Worm (Caenorhabditis elegans): ENCODE data around the gene F47G9.4.

The F47G9.4 gene

ce11 chrV:11311013-11311472 lies 10.6 kb downstream of the F47G9.4 start, which contains the start of gene T03F7.7:
T03F7.7 (plus strand) TSS chrV:11311422.
- TF ChIP-seq flt-1 (GFP tag; IDR thresholded peaks at IDR 0.05) (no peak), hnd-1 (tag; optimal IDR thresholded peaks at IDR 0.05) (no peak), B0310.2 (tag; optimal IDR thresholded peaks at IDR 0.05) (no peak), pes-1 (GFP tag; IDR thresholded peaks at IDR 0.05) (no peak), hmg-4 (GFP tag; optimal IDR thresholded peaks at IDR 0.05) (no peak), ceh-13 (GFP tag; optimal IDR thresholded peaks at IDR 0.05) (no peak), ama-1 (optimal IDR thresholded peaks at IDR 0.05) (no peak), ets-7 (tag; optimal IDR thresholded peaks at IDR 0.05) (no peak), ceh-36 (tag; optimal IDR thresholded peaks at IDR 0.05) (no peak), tbx-11 (GFP tag; IDR thresholded peaks at IDR 0.05) (no peak), tbx-37 (GFP tag; conservative IDR thresholded peaks at IDR 0.05) (no peak), hmbx-1 (tag; optimal IDR thresholded peaks at IDR 0.05) (no peak), scrt-1 (GFP tag; IDR thresholded peaks at IDR 0.05) (no peak), aly-1 (tag; optimal IDR thresholded peaks at IDR 0.05) (no peak), F13C5.2 (tag; optimal IDR thresholded peaks at IDR 0.05) (no peak), tra-4 (tag; optimal IDR thresholded peaks at IDR 0.05) (no peak), sea-1 (GFP tag; conservative IDR thresholded peaks at IDR 0.05) (no peak)

DNA sequence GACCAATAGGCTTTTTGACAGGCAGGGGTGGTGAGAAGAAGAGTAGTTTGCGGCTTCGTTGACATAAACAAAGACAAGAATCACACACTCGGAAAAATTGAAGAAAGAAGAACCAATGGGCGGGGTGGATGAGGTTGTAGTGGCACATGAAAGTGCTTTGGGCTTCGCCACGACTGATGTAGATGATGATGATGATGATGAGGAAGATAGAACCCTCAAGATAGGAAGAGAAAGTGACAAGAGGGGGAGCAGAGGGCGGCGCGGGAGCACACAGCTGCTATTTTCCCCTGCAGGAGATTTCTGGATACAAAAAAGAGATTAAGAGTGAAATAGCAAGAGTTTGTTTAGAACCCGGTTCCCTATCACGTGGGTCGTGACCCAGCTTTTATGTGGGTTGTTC lies 12.7 kb downstream of the F47G9.4 start:
- TF ChIP-seq tbx-37 (GFP tag; conservative IDR thresholded peaks at IDR 0.05): no peak
- TF ChIP-seq aly-1 (tag; optimal IDR thresholded peaks at IDR 0.05): no peak
- TF ChIP-seq tbx-11 (GFP tag; IDR thresholded peaks at IDR 0.05): no peak
- TF ChIP-seq flt-1 (GFP tag; IDR thresholded peaks at IDR 0.05): no peak
- no peak for TF ChIP-seq sea-1 (GFP tag; conservative IDR thresholded peaks at IDR 0.05)
- no peak for TF ChIP-seq ama-1 (optimal IDR thresholded peaks at IDR 0.05)
- TF ChIP-seq ceh-36 (tag; optimal IDR thresholded peaks at IDR 0.05): no peak
- no peak for TF ChIP-seq hmg-4 (GFP tag; optimal IDR thresholded peaks at IDR 0.05)
- no peak for TF ChIP-seq ets-7 (tag; optimal IDR thresholded peaks at IDR 0.05)
- no peak for TF ChIP-seq tra-4 (tag; optimal IDR thresholded peaks at IDR 0.05)

DNA sequence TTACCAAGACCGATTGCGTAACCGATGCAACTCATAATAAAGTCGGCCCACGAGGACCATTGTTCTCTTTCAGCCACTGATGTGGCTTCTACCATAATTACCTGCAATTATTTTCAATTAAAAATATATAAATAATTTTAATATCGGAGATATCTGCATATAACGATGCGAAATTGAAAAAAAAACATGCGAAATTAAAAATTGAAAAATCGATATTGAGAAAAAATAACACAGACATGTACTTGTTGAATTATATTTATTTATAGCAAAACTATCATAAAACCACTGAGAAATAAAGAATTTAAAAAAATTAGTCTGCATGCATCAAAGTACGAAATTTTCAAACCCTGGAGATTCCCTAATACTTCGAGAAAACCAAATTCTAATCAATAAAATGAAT lies 13.3 kb downstream of the F47G9.4 start, which contains the start of gene snf-11:
Gene snf-11, minus strand, starts transcription at position 101 of the 400 bp plus-strand sequence.
- TF ChIP-seq tbx-37 (GFP tag; conservative IDR thresholded peaks at IDR 0.05) (no peak), hnd-1 (tag; optimal IDR thresholded peaks at IDR 0.05) (no peak), sea-1 (GFP tag; conservative IDR thresholded peaks at IDR 0.05) (no peak), scrt-1 (GFP tag; IDR thresholded peaks at IDR 0.05) (no peak), ceh-36 (tag; optimal IDR thresholded peaks at IDR 0.05) (no peak), ets-7 (tag; optimal IDR thresholded peaks at IDR 0.05) (no peak), F13C5.2 (tag; optimal IDR thresholded peaks at IDR 0.05) (no peak), tra-4 (tag; optimal IDR thresholded peaks at IDR 0.05) (no peak)

ce11 chrV:11307781-11308180 lies 13.8 kb downstream of the F47G9.4 start:
- TF ChIP-seq F13C5.2 (tag; optimal IDR thresholded peaks at IDR 0.05) (no peak), ama-1 (optimal IDR thresholded peaks at IDR 0.05) (no peak), aly-1 (tag; optimal IDR thresholded peaks at IDR 0.05) (no peak), sea-1 (GFP tag; conservative IDR thresholded peaks at IDR 0.05) (no peak), ceh-13 (GFP tag; optimal IDR thresholded peaks at IDR 0.05) (no peak), B0310.2 (tag; optimal IDR thresholded peaks at IDR 0.05) (no peak), tbx-11 (GFP tag; IDR thresholded peaks at IDR 0.05) (no peak), ets-7 (tag; optimal IDR thresholded peaks at IDR 0.05) (no peak), tra-4 (tag; optimal IDR thresholded peaks at IDR 0.05) (no peak), ceh-36 (tag; optimal IDR thresholded peaks at IDR 0.05) (no peak), hmbx-1 (tag; optimal IDR thresholded peaks at IDR 0.05) (no peak), hnd-1 (tag; optimal IDR thresholded peaks at IDR 0.05) (no peak), scrt-1 (GFP tag; IDR thresholded peaks at IDR 0.05) (no peak), hmg-4 (GFP tag; optimal IDR thresholded peaks at IDR 0.05) (no peak), flt-1 (GFP tag; IDR thresholded peaks at IDR 0.05) (no peak), pes-1 (GFP tag; IDR thresholded peaks at IDR 0.05) (no peak), tbx-37 (GFP tag; conservative IDR thresholded peaks at IDR 0.05) (no peak)

ce11 chrV:11304879-11305278 lies 16.7 kb downstream of the F47G9.4 start, which contains the start of gene srh-45:
srh-45 (minus strand) TSS chrV:11304979.
- TF ChIP-seq F13C5.2 (tag; optimal IDR thresholded peaks at IDR 0.05) (no peak), tbx-37 (GFP tag; conservative IDR thresholded peaks at IDR 0.05) (no peak), hmg-4 (GFP tag; optimal IDR thresholded peaks at IDR 0.05) (no peak), hmbx-1 (tag; optimal IDR thresholded peaks at IDR 0.05) (no peak), sea-1 (GFP tag; conservative IDR thresholded peaks at IDR 0.05) (no peak), flt-1 (GFP tag; IDR thresholded peaks at IDR 0.05) (no peak), aly-1 (tag; optimal IDR thresholded peaks at IDR 0.05) (no peak), ets-7 (tag; optimal IDR thresholded peaks at IDR 0.05) (no peak), scrt-1 (GFP tag; IDR thresholded peaks at IDR 0.05) (no peak), tra-4 (tag; optimal IDR thresholded peaks at IDR 0.05) (no peak), tbx-11 (GFP tag; IDR thresholded peaks at IDR 0.05) (no peak), pes-1 (GFP tag; IDR thresholded peaks at IDR 0.05) (no peak), ceh-36 (tag; optimal IDR thresholded peaks at IDR 0.05) (no peak), ama-1 (optimal IDR thresholded peaks at IDR 0.05) (no peak), hnd-1 (tag; optimal IDR thresholded peaks at IDR 0.05) (no peak), B0310.2 (tag; optimal IDR thresholded peaks at IDR 0.05) (no peak), ceh-13 (GFP tag; optimal IDR thresholded peaks at IDR 0.05) (no peak)

DNA sequence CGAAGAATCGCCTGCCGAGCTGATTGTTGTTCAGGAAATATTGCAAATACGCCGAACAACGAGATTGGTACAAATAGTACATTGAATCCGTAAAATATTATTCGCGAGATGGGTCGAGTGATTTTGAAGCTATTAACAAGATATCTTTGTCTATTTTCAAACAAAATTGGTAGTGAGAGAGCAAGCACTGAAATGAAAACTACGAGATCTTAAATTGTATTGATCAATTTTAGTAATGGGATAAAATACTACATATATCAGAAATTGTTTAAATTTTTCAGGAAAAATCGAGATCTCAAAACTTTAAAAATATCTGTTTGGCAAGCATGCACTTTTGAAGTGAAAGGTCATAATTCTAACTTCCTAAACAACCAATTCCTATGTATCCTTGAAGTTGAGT lies 17.4 kb downstream of the F47G9.4 start:
- TF ChIP-seq pes-1 (GFP tag; IDR thresholded peaks at IDR 0.05) (no peak), ceh-36 (tag; optimal IDR thresholded peaks at IDR 0.05) (no peak), aly-1 (tag; optimal IDR thresholded peaks at IDR 0.05) (no peak), hnd-1 (tag; optimal IDR thresholded peaks at IDR 0.05) (no peak), scrt-1 (GFP tag; IDR thresholded peaks at IDR 0.05) (no peak)

DNA sequence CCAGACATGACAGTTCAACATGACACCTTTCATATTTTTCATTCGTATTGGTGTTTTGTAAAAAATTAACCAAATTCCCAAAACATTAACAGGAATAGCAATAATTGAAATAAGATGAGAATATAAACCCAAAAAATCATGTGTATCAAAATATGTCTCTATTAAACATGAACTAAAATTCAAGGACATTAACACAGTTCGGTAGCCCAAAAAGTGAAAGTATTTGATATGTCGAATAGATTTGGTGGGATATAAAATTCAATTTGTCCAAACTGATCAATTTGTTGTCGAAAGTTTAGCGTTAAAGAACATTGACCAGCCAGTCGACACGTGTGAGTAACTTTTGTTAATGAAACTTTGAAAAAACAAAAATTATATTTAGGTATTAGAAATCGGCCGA lies 18.9 kb downstream of the F47G9.4 start, which contains the start of gene srh-46:
Gene srh-46, minus strand, starts transcription at position 189 of the 400 bp plus-strand sequence.
- TF ChIP-seq tbx-37 (GFP tag; conservative IDR thresholded peaks at IDR 0.05): no peak
- no peak for TF ChIP-seq pes-1 (GFP tag; IDR thresholded peaks at IDR 0.05)
- no peak for TF ChIP-seq aly-1 (tag; optimal IDR thresholded peaks at IDR 0.05)
- no peak for TF ChIP-seq ceh-13 (GFP tag; optimal IDR thresholded peaks at IDR 0.05)
- no peak for TF ChIP-seq scrt-1 (GFP tag; IDR thresholded peaks at IDR 0.05)
- no peak for TF ChIP-seq B0310.2 (tag; optimal IDR thresholded peaks at IDR 0.05)
- no peak for TF ChIP-seq ama-1 (optimal IDR thresholded peaks at IDR 0.05)
- no peak for TF ChIP-seq hmg-4 (GFP tag; optimal IDR thresholded peaks at IDR 0.05)
- no peak for TF ChIP-seq hnd-1 (tag; optimal IDR thresholded peaks at IDR 0.05)
- TF ChIP-seq hmbx-1 (tag; optimal IDR thresholded peaks at IDR 0.05): no peak
